Fruit fly (Drosophila melanogaster): Measurements from ENCODE around the gene dyl.
A peak's percentile ranks its signal among the peaks of the same experiment; 100 is the strongest.

- no peak for TF ChIP-seq usp (GFP tag; optimal IDR thresholded peaks at IDR 0.05)
- no peak for TF ChIP-seq Hr78 (GFP tag; optimal IDR thresholded peaks at IDR 0.05)
- TF ChIP-seq foxo (GFP tag; optimal IDR thresholded peaks at IDR 0.05): peak in 1 of 2 experiments; percentile 36
- TF ChIP-seq Dfd (GFP tag; optimal IDR thresholded peaks at IDR 0.05): no peak
- TF ChIP-seq Mio (GFP tag; optimal IDR thresholded peaks at IDR 0.05): no peak
- TF ChIP-seq tai (GFP tag; optimal IDR thresholded peaks at IDR 0.05): no peak
- TF ChIP-seq OdsH (GFP tag; optimal IDR thresholded peaks at IDR 0.05): peak; percentile 29
- no peak for TF ChIP-seq lola (GFP tag; optimal IDR thresholded peaks at IDR 0.05)
- TF ChIP-seq psq (GFP tag; optimal IDR thresholded peaks at IDR 0.05): peak; percentile 9
- TF ChIP-seq dsf (GFP tag; optimal IDR thresholded peaks at IDR 0.05; ENCODE audit: borderline replicate concordance): no peak
- peak; percentile 29 for TF ChIP-seq h (GFP tag; optimal IDR thresholded peaks at IDR 0.05)
Observed at dm6 chr3L:4254301-4254834, 53.1 kb downstream of the dyl start, which contains the start of the genes ago and CG1265.
